Fruit fly (Drosophila melanogaster): ENCODE results near the gene CG33783.
A peak's percentile ranks its signal among the peaks of the same experiment; 100 is the strongest.

CG33783 gene

DNA sequence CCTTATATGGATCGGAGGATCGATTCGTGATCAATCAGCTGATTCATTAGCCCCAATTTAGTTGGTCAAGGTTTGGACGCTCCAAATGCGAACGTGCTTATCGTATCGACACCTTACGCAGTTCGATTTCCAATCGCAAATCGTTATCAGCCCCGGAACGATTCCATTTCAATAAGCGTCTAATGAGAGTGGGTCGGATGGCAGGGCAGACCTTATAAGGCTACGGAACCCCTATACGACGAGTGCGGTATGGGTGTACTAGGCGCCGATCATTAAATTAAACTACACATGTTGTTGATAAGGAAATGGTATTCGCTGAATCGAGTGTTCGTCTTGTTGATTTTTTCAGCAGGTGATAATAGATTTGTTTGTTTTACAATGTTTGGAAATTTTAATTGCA, 30.8 kb upstream of the CG33783 start (continued):
- TF ChIP-seq CG15011 (GFP tag; optimal IDR thresholded peaks at IDR 0.05) (no peak), CG13287 (GFP tag; IDR thresholded peaks at IDR 0.05; ENCODE audit: partially characterized antibody) (no peak), CG17359 (tag; optimal IDR thresholded peaks at IDR 0.05) (no peak), ftz-f1 (GFP tag; optimal IDR thresholded peaks at IDR 0.05) (peak; percentile 54), CG2199 (GFP tag; IDR thresholded peaks at IDR 0.05) (0 out of 3 replicates have a peak, but pooled peaks have one; percentile 19), zen (tag; optimal IDR thresholded peaks at IDR 0.05) (no peak), sug (tag; optimal IDR thresholded peaks at IDR 0.05) (peak; percentile 90), CG12391 (tag; optimal IDR thresholded peaks at IDR 0.05) (no peak), CG10274 (GFP tag; optimal IDR thresholded peaks at IDR 0.05) (no peak), Hey (tag; optimal IDR thresholded peaks at IDR 0.05) (peak; percentile 68), CG13424 (tag; optimal IDR thresholded peaks at IDR 0.05) (no peak), Antp (GFP tag; optimal IDR thresholded peaks at IDR 0.05) (no peak), eve (GFP tag; optimal IDR thresholded peaks at IDR 0.05) (no peak), Deaf1 (tag; optimal IDR thresholded peaks at IDR 0.05) (peak; percentile 1), CG7987 (GFP tag; optimal IDR thresholded peaks at IDR 0.05) (peak; percentile 8)

DNA sequence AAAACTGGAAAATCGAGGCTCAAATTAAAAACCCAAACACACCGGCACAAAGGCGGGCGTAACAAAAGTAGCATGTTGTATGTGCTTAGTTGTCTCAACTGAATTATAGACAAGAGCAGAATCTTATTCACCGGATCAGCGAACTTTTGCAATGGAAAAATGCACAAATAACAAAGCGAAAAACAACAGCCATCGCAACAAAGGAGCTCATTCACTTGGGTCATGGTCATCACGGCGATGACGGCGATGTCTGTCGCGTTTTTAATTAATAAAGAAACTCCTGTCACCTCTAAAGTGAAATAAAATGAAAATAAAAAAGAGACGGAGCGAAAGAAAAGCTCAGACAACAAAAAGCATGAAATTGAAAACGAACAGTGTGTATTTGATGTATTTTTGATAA, 27.4 kb upstream of the CG33783 start:
- TF ChIP-seq tgo (GFP tag; IDR thresholded peaks at IDR 0.05) (no peak), CG13296 (GFP tag; optimal IDR thresholded peaks at IDR 0.05) (no peak), Nf-YC (tag; optimal IDR thresholded peaks at IDR 0.05) (no peak), Xbp1 (GFP tag; optimal IDR thresholded peaks at IDR 0.05) (no peak), cad (GFP tag; optimal IDR thresholded peaks at IDR 0.05) (no peak), CG3838 (GFP tag; optimal IDR thresholded peaks at IDR 0.05) (no peak), crol (GFP tag; IDR thresholded peaks at IDR 0.05) (no peak), CG11723 (GFP tag; optimal IDR thresholded peaks at IDR 0.05) (no peak), Dad (GFP tag; optimal IDR thresholded peaks at IDR 0.05) (no peak), CG12104 (GFP tag; optimal IDR thresholded peaks at IDR 0.05) (no peak), CG31441 (GFP tag; IDR thresholded peaks at IDR 0.05) (no peak), phol (tag; optimal IDR thresholded peaks at IDR 0.05) (no peak), maf-S (GFP tag; optimal IDR thresholded peaks at IDR 0.05) (no peak), Ptx1 (GFP tag; IDR thresholded peaks at IDR 0.05) (no peak), unc-4 (GFP tag; IDR thresholded peaks at IDR 0.05; ENCODE audit: partially characterized antibody) (no peak), cato (GFP tag; optimal IDR thresholded peaks at IDR 0.05; ENCODE audit: borderline replicate concordance) (no peak), Sin3A (optimal IDR thresholded peaks at IDR 0.05) (no peak), Sox102F (GFP tag; optimal IDR thresholded peaks at IDR 0.05) (no peak), CG14441 (GFP tag; IDR thresholded peaks at IDR 0.05) (no peak), CG17328 (GFP tag; IDR thresholded peaks at IDR 0.05) (no peak)

DNA sequence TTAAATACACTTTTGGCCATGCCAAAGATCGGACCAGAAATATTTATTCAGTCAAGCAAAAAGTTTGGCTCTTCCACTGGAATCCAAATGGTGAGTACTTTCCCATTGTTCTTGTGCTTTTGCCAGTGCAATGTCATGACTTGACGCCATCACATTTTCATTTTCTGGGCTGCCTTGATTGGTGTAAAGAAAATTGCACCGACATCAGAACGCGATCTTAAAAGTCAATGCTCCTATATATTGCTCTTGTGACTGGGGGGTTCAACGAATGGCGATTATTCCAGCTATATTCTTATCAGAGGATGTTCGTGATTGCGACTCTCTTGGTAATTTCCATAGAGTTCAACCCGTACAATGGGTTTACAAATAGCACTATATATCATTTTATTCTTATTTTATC, 26.1 kb upstream of the CG33783 start:
- TF ChIP-seq CG17568 (GFP tag; optimal IDR thresholded peaks at IDR 0.05): no peak
- TF ChIP-seq Atf-2 (GFP tag; optimal IDR thresholded peaks at IDR 0.05): no peak
- TF ChIP-seq Camta (GFP tag; optimal IDR thresholded peaks at IDR 0.05): no peak
- TF ChIP-seq CG30431 (GFP tag; optimal IDR thresholded peaks at IDR 0.05): no peak
- TF ChIP-seq repo (GFP tag; optimal IDR thresholded peaks at IDR 0.05): no peak
- no peak for TF ChIP-seq CG16815 (GFP tag; optimal IDR thresholded peaks at IDR 0.05)
- no peak for TF ChIP-seq CG1024 (GFP tag; IDR thresholded peaks at IDR 0.05)
- TF ChIP-seq Hmr (GFP tag; optimal IDR thresholded peaks at IDR 0.05): no peak
- TF ChIP-seq fd64A (GFP tag; optimal IDR thresholded peaks at IDR 0.05): no peak
- TF ChIP-seq jing (GFP tag; optimal IDR thresholded peaks at IDR 0.05): no peak
- no peak for TF ChIP-seq Antp (GFP tag; optimal IDR thresholded peaks at IDR 0.05)
